Worm (Caenorhabditis elegans) whole organism, midembryonic: ENCODE results near the gene clec-187.

Experiments
- T22C8.4 ChIP-seq: fragments of 200-800 bp; sonication (Bioruptor generic); IDR thresholded peaks from 2 replicates; pipeline ENCODE4 v1.3.6; 2022; ENCODE audit warnings: missing genetic modification characterization, missing compliant biosample characterization
- flt-1 ChIP-seq: fragments of 200-800 bp; sonication (Bioruptor generic); IDR thresholded peaks from 2 replicates; pipeline ENCODE4 v1.3.6; 2022; ENCODE audit warnings: missing genetic modification characterization, missing compliant biosample characterization
- klf-2 ChIP-seq: fragments of 200-800 bp; sonication (Bioruptor generic); conservative IDR thresholded peaks from 2 replicates; pipeline ENCODE4 v1.3.6; 2022; ENCODE audit warnings: missing genetic modification reagents, missing genetic modification characterization, missing compliant biosample characterization
- med-1 ChIP-seq: sonication (generic microtip); optimal IDR thresholded peaks from 2 replicates; lab custom pipeline; 2017; ENCODE audit warnings: missing genetic modification characterization, mild to moderate bottlenecking, missing compliant biosample characterization, antibody characterized with exemption, missing genetic modification reagents; ENCODE audit not compliant: insufficient read depth
- ref-1 ChIP-seq: fragments of 200-800 bp; sonication (Bioruptor generic); conservative IDR thresholded peaks from 2 replicates; pipeline ENCODE4 v1.3.6; 2022; ENCODE audit warnings: missing genetic modification reagents, missing genetic modification characterization, missing compliant biosample characterization
- tab-1 ChIP-seq: fragments of 200-800 bp; sonication (Bioruptor generic); IDR thresholded peaks from 2 replicates; pipeline ENCODE4 v1.3.6; 2022; ENCODE audit warnings: missing genetic modification characterization, missing compliant biosample characterization
- ztf-23 ChIP-seq: fragments of 200-800 bp; sonication (Bioruptor generic); IDR thresholded peaks from 2 replicates; pipeline ENCODE4 v1.3.6; 2022; ENCODE audit warnings: missing genetic modification reagents, missing genetic modification characterization, missing compliant biosample characterization
- ztf-29 ChIP-seq: fragments of 200-800 bp; sonication (Bioruptor generic); IDR thresholded peaks from 2 replicates; pipeline ENCODE4 v1.3.6; 2022; ENCODE audit warnings: missing genetic modification reagents, missing genetic modification characterization, missing compliant biosample characterization

DNA sequence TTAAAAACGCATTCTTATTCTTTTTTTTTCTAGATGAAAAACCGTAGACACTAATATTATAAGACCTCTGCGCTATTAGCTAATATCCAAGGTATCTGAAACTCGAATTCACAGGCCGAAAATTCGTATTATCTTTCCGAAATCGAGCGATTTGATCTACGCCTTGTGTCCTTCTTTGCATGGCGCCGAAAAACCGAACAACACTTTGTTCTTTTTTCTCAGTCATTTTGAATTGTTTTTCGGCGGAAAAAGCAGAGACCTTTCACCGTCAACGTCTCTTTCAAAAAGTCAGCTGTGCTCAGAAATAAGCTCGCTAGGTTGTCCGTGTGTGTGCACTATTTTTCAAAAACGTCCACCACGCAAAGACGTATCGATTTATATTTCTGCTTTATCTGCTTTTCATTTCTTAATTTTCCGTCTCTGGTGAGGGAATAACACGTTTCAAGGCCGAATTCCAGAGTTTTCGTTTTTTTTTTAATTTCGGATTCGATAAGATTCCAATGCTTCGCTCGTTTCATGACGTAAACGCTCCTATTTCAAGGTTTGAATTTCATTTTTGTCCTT lies 40.4 kb downstream of the clec-187 start:
- TF ChIP-seq flt-1 (no peak), ztf-29 (no peak), ztf-23 (GFP tag; lab: Robert Waterston, UW) (no peak), med-1 (GFP tag; lab: Kevin White, UChicago) (no peak), ref-1 (no peak), T22C8.4 (GFP tag; lab: Robert Waterston, UW) (no peak), klf-2 (GFP tag; lab: Robert Waterston, UW) (no peak), tab-1 (no peak)
